Fruit fly (Drosophila melanogaster): Measurements from ENCODE around the gene CG15743.

The CG15743 gene

dm6 chrX:13305323-13305722 lies 19.8 kb downstream of the CG15743 start:
- TF ChIP-seq CG13624 (GFP tag; optimal IDR thresholded peaks at IDR 0.05) (no peak), CG1024 (GFP tag; IDR thresholded peaks at IDR 0.05) (no peak), CG4360 (GFP tag; IDR thresholded peaks at IDR 0.05) (peak; percentile 41; the same call in 1 of the 2 replicates), ci (GFP tag; IDR thresholded peaks at IDR 0.05) (0 out of 3 replicates have a peak, but pooled peaks have one; percentile 18), CG4854 (GFP tag; optimal IDR thresholded peaks at IDR 0.05) (no peak), ind (GFP tag; optimal IDR thresholded peaks at IDR 0.05) (no peak), Ets65A (GFP tag) (peak; percentile 41), Elba2 (GFP tag; optimal IDR thresholded peaks at IDR 0.05) (no peak), Deaf1 (tag; optimal IDR thresholded peaks at IDR 0.05) (peak; percentile 38), crol (GFP tag; IDR thresholded peaks at IDR 0.05) (peak; percentile 32), CG9727 (GFP tag; optimal IDR thresholded peaks at IDR 0.05) (no peak), Nf-YB (GFP tag; optimal IDR thresholded peaks at IDR 0.05) (no peak), Vsx1 (GFP tag; optimal IDR thresholded peaks at IDR 0.05) (no peak), lab (GFP tag; optimal IDR thresholded peaks at IDR 0.05) (peak; percentile 20), CG34376 (GFP tag; optimal IDR thresholded peaks at IDR 0.05) (peak; percentile 10), trem (tag; optimal IDR thresholded peaks at IDR 0.05) (no peak), CG32772 (GFP tag; IDR thresholded peaks at IDR 0.05) (no peak), hbn (GFP tag; IDR thresholded peaks at IDR 0.05; ENCODE audit: partially characterized antibody) (no peak), CG12769 (tag; optimal IDR thresholded peaks at IDR 0.05) (peak; percentile 0), Doc2 (GFP tag; IDR thresholded peaks at IDR 0.05) (no peak), BEAF-32 (GFP tag; optimal IDR thresholded peaks at IDR 0.05) (no peak), BtbVII (GFP tag; optimal IDR thresholded peaks at IDR 0.05) (peak; percentile 18), CG32767 (GFP tag; IDR thresholded peaks at IDR 0.05) (no peak), exex (tag; optimal IDR thresholded peaks at IDR 0.05) (peak; percentile 19), chm (GFP tag; IDR thresholded peaks at IDR 0.05) (peak; percentile 32; the same call in 1 of the 2 replicates), lov (optimal IDR thresholded peaks at IDR 0.05) (no peak), lov (GFP tag; IDR thresholded peaks at IDR 0.05) (no peak), jigr1 (GFP tag; IDR thresholded peaks at IDR 0.05) (no peak), nom (GFP tag; optimal IDR thresholded peaks at IDR 0.05) (peak; percentile 28), bigmax (GFP tag; optimal IDR thresholded peaks at IDR 0.05) (no peak), GATAe (GFP tag; conservative IDR thresholded peaks at IDR 0.05) (0 out of 2 replicates have a peak, but pooled peaks have one; percentile 18), Jarid2 (GFP tag; optimal IDR thresholded peaks at IDR 0.05) (peak; percentile 50), grn (GFP tag; optimal IDR thresholded peaks at IDR 0.05) (peak; percentile 41), HmgD (GFP tag; optimal IDR thresholded peaks at IDR 0.05) (no peak), sug (tag; optimal IDR thresholded peaks at IDR 0.05) (peak; percentile 12), CG17385 (GFP tag; optimal IDR thresholded peaks at IDR 0.05) (no peak), pan (optimal IDR thresholded peaks at IDR 0.05) (no peak), pan (GFP tag; optimal IDR thresholded peaks at IDR 0.05 in 1 of 2, IDR thresholded peaks at IDR 0.05 in 1 of 2) (no peak), Adf1 (GFP tag; IDR thresholded peaks at IDR 0.05) (peak; percentile 88)

DNA sequence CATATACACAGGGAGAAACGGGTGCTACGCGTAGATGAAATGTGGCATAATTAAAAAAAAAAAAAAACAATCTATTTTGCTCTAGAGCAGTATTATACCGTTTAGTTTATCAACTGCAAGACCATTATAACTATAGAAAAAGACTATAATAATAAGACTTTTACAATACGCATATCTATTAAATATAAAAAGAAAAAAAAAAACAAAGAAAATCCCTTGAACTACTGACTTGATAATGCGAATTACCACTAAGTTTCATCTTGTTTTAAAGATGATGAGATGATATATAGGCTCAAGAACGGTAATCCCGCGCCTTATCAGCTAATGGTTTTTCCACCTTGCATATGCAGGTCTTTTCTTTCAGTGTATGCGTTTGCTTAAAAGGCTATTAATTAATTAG lies 21.7 kb downstream of the CG15743 start:
- TF ChIP-seq bowl (GFP tag; IDR thresholded peaks at IDR 0.05) = no peak
- TF ChIP-seq CG7987 (GFP tag; optimal IDR thresholded peaks at IDR 0.05) = no peak
- peak in 1 of 2 experiments; percentile 12 for TF ChIP-seq bsh (GFP tag; optimal IDR thresholded peaks at IDR 0.05)
- TF ChIP-seq grau (tag; optimal IDR thresholded peaks at IDR 0.05) = peak; percentile 38
- TF ChIP-seq Sox100B (GFP tag; optimal IDR thresholded peaks at IDR 0.05) = peak; percentile 31
- peak; percentile 32; the same call in 1 of the 2 replicates for TF ChIP-seq vvl (GFP tag; IDR thresholded peaks at IDR 0.05)
- peak; percentile 66 for TF ChIP-seq CG2678 (tag; optimal IDR thresholded peaks at IDR 0.05)
- TF ChIP-seq Pdp1 (GFP tag; optimal IDR thresholded peaks at IDR 0.05) = peak; percentile 1 to 8
- TF ChIP-seq CG10565 (GFP tag; optimal IDR thresholded peaks at IDR 0.05) = no peak
- TF ChIP-seq CG31441 (GFP tag; IDR thresholded peaks at IDR 0.05) = peak; percentile 48
- TF ChIP-seq phol (tag; optimal IDR thresholded peaks at IDR 0.05) = peak; percentile 35
- TF ChIP-seq Dp (GFP tag; optimal IDR thresholded peaks at IDR 0.05) = no peak
- no peak for TF ChIP-seq trh (GFP tag; optimal IDR thresholded peaks at IDR 0.05)
- TF ChIP-seq CG15479 (GFP tag; optimal IDR thresholded peaks at IDR 0.05) = no peak

Data from whole organism, embryonic.